Worm (Caenorhabditis elegans): ENCODE measurements around the gene C07G3.15.

Gene C07G3.15

ce11 chrV:3452489-3452888 is 44.3 kb downstream of the C07G3.15 start:
- TF ChIP-seq ztf-6 (GFP tag; IDR thresholded peaks at IDR 0.05) (no peak), bed-2 (GFP tag; IDR thresholded peaks at IDR 0.05) (no peak), madf-10 (tag; optimal IDR thresholded peaks at IDR 0.05) (no peak), F57C9.4 (tag; optimal IDR thresholded peaks at IDR 0.05) (no peak), atf-7 (tag; optimal IDR thresholded peaks at IDR 0.05) (no peak), B0261.1 (tag; optimal IDR thresholded peaks at IDR 0.05) (no peak), lsl-1 (GFP tag; optimal IDR thresholded peaks at IDR 0.05) (no peak), zim-3 (tag; optimal IDR thresholded peaks at IDR 0.05) (no peak), Y79H2A.3 (GFP tag; conservative IDR thresholded peaks at IDR 0.05) (no peak), nfya-2 (GFP tag; IDR thresholded peaks at IDR 0.05) (no peak), K11D2.4 (GFP tag; IDR thresholded peaks at IDR 0.05) (no peak), fkh-3 (tag; optimal IDR thresholded peaks at IDR 0.05) (no peak), nfyb-1 (GFP tag; IDR thresholded peaks at IDR 0.05) (no peak)

- TF ChIP-seq madf-10 (tag; optimal IDR thresholded peaks at IDR 0.05) (no peak), sea-2 (GFP tag; IDR thresholded peaks at IDR 0.05) (no peak), rcor-1 (GFP tag; IDR thresholded peaks at IDR 0.05) (no peak), dox-1 (GFP tag; IDR thresholded peaks at IDR 0.05) (no peak)
These were observed 45.1 kb downstream of the C07G3.15 start for ce11 chrV:3451646-3452045.

ce11 chrV:3450351-3450750 is 46.4 kb downstream of the C07G3.15 start:
- TF ChIP-seq tlf-1 (GFP tag; optimal IDR thresholded peaks at IDR 0.05) (no peak), C06A6.2 (GFP tag; conservative IDR thresholded peaks at IDR 0.05) (no peak), madf-6 (GFP tag; IDR thresholded peaks at IDR 0.05) (no peak), F52B5.7 (tag; optimal IDR thresholded peaks at IDR 0.05) (no peak), snpc-4 (GFP tag; optimal IDR thresholded peaks at IDR 0.05) (no peak), snpc-4 (tag; optimal IDR thresholded peaks at IDR 0.05) (no peak), nfya-1 (tag; optimal IDR thresholded peaks at IDR 0.05; ENCODE audit: borderline replicate concordance, insufficient read depth) (no peak)

- TF ChIP-seq sptf-2 (GFP tag; optimal IDR thresholded peaks at IDR 0.05): no peak
- no peak for TF ChIP-seq egrh-3 (GFP tag; IDR thresholded peaks at IDR 0.05)
- no peak for TF ChIP-seq him-1 (tag; optimal IDR thresholded peaks at IDR 0.05)
- no peak for TF ChIP-seq snpc-3.4 (tag; optimal IDR thresholded peaks at IDR 0.05)
These were observed 47.0 kb downstream of the C07G3.15 start for ce11 chrV:3449810-3450209.

ce11 chrV:3445090-3445832 is 51.5 kb downstream of the C07G3.15 start:
- TF ChIP-seq ztf-6 (GFP tag; IDR thresholded peaks at IDR 0.05) (no peak), lin-26 (GFP tag; IDR thresholded peaks at IDR 0.05) (0 out of 2 replicates have a peak, but pooled peaks have one; percentile 45), rcor-1 (GFP tag; IDR thresholded peaks at IDR 0.05) (no peak), mcd-1 (GFP tag; IDR thresholded peaks at IDR 0.05) (no peak)

- TF ChIP-seq ztf-25 (GFP tag; IDR thresholded peaks at IDR 0.05) (no peak), F57A8.1 (GFP tag; optimal IDR thresholded peaks at IDR 0.05) (no peak), madf-10 (tag; optimal IDR thresholded peaks at IDR 0.05) (no peak), cebp-1 (GFP tag; IDR thresholded peaks at IDR 0.05) (no peak), cebp-1 (tag; optimal IDR thresholded peaks at IDR 0.05) (no peak), C06A6.2 (GFP tag; conservative IDR thresholded peaks at IDR 0.05) (no peak), lag-1 (GFP tag; IDR thresholded peaks at IDR 0.05) (no peak), mcd-1 (GFP tag; IDR thresholded peaks at IDR 0.05) (no peak), snpc-3.4 (tag; optimal IDR thresholded peaks at IDR 0.05) (no peak), ceh-79 (tag; optimal IDR thresholded peaks at IDR 0.05) (no peak), ztf-3 (GFP tag; optimal IDR thresholded peaks at IDR 0.05) (no peak), F55B11.4 (tag; optimal IDR thresholded peaks at IDR 0.05; ENCODE audit: borderline replicate concordance, insufficient read depth) (no peak), zim-3 (tag; optimal IDR thresholded peaks at IDR 0.05) (no peak), F52B5.7 (tag; optimal IDR thresholded peaks at IDR 0.05) (no peak)
These were observed 52.0 kb downstream of the C07G3.15 start, which contains the start of gene cfz-2 for ce11 chrV:3444777-3445089. cfz-2 (minus strand) TSS chrV:3444877.

Data from whole organism, young adult.